Worm (Caenorhabditis elegans): ENCODE measurements around the gene K08E7.4.

DNA sequence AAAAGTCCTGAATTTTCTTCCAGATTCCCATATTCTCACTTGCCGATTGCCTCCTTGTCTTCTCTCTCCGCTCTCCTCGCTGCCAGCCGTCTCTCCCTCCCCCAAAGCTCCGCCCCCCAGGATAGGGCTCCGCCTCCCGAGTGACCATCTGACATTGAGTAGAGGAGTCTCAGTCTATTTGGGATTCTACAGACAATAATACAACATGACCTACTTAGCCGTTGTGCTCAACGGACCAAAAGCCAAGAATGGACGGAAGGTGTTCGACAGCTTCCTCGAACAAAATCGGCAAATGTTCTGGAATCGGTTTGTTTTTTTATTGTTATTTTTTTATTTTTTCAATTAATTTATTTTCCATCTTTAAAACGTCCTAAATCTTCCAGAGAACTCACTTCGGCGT, 28.9 kb downstream of the K08E7.4 start, which contains the start of gene ham-1:
- TF ChIP-seq dao-5 (tag; optimal IDR thresholded peaks at IDR 0.05) = no peak
- no peak for TF ChIP-seq W03F9.2 (tag; optimal IDR thresholded peaks at IDR 0.05)
- no peak for TF ChIP-seq him-1 (tag; optimal IDR thresholded peaks at IDR 0.05)

All from whole organism, L4/young adult.